Fruit fly (Drosophila melanogaster) whole organism, embryonic: ENCODE data around the gene Ttc26.

ENCODE experiments used
- Bteb2 ChIP-seq: fragments of 200-800 bp; sonication (Bioruptor generic); optimal IDR thresholded peaks from 2 replicates; lab custom pipeline; 2016; ENCODE audit warnings: missing biosample characterization, missing genetic modification characterization
- CG11247 ChIP-seq: fragments of 200-800 bp; sonication (Bioruptor generic); IDR thresholded peaks from 2 replicates; pipeline ENCODE4 v1.3.6; 2022; ENCODE audit warnings: missing biosample characterization, missing genetic modification characterization
- CG12219 ChIP-seq: fragments of 200-800 bp; sonication (Bioruptor generic); optimal IDR thresholded peaks from 3 replicates; lab custom pipeline; 2018; ENCODE audit warnings: missing biosample characterization, mild to moderate bottlenecking, missing genetic modification characterization
- CG12299 ChIP-seq: fragments of 200-800 bp; sonication (Bioruptor generic); optimal IDR thresholded peaks from 2 replicates; lab custom pipeline; 2018; ENCODE audit warnings: missing biosample characterization, mild to moderate bottlenecking, missing genetic modification characterization
- CG12659 ChIP-seq: fragments of 200-800 bp; sonication (Bioruptor generic); optimal IDR thresholded peaks from 3 replicates; lab custom pipeline; 2017; ENCODE audit warnings: mild to moderate bottlenecking, missing biosample characterization, missing genetic modification reagents, missing genetic modification characterization
- CG13296 ChIP-seq: fragments of 200-800 bp; sonication (Bioruptor generic); optimal IDR thresholded peaks from 3 replicates; lab custom pipeline; 2018; ENCODE audit warnings: missing biosample characterization, mild to moderate bottlenecking, missing genetic modification characterization
- CG14014 ChIP-seq: fragments of 200-800 bp; sonication (Bioruptor generic); IDR thresholded peaks from 2 replicates; pipeline ENCODE4 v1.3.6; 2022; ENCODE audit warnings: missing biosample characterization, missing genetic modification characterization
- CG16813 ChIP-seq: fragments of 200-800 bp; sonication (Bioruptor generic); IDR thresholded peaks from 3 replicates; pipeline ENCODE4 v1.3.6; 2022; ENCODE audit warnings: missing biosample characterization, missing genetic modification characterization; ENCODE audit not compliant: partially characterized antibody
- CG17385 ChIP-seq: fragments of 200-800 bp; sonication (Bioruptor generic); optimal IDR thresholded peaks from 3 replicates; lab custom pipeline; 2018; ENCODE audit warnings: missing biosample characterization, mild to moderate bottlenecking, missing genetic modification characterization
- CG17829 ChIP-seq: fragments of 200-800 bp; optimal IDR thresholded peaks from 2 replicates; lab custom pipeline; 2019; ENCODE audit warnings: missing biosample characterization, mild to moderate bottlenecking, missing genetic modification characterization, moderate library complexity
- CG2712 ChIP-seq: fragments of 200-800 bp; optimal IDR thresholded peaks from 3 replicates; lab custom pipeline; 2019; ENCODE audit warnings: missing biosample characterization, mild to moderate bottlenecking, missing genetic modification characterization, moderate library complexity
- CG31441 ChIP-seq: fragments of 200-800 bp; sonication (Bioruptor generic); IDR thresholded peaks from 2 replicates; pipeline ENCODE4 v1.3.6; 2022; ENCODE audit warnings: missing biosample characterization, missing genetic modification characterization
- CG34224 ChIP-seq: fragments of 200-800 bp; sonication (Bioruptor generic); IDR thresholded peaks from 3 replicates; pipeline ENCODE4 v1.3.6; 2022; ENCODE audit warnings: missing biosample characterization, missing genetic modification characterization; ENCODE audit not compliant: partially characterized antibody
- CG34376 ChIP-seq: fragments of 200-800 bp; sonication (Bioruptor generic); optimal IDR thresholded peaks from 2 replicates; lab custom pipeline; 2018; ENCODE audit warnings: missing biosample characterization, mild to moderate bottlenecking, missing genetic modification characterization
- CG4730 ChIP-seq: fragments of 200-800 bp; sonication (Bioruptor generic); IDR thresholded peaks from 2 replicates; pipeline ENCODE4 v1.3.6; 2022; ENCODE audit warnings: missing biosample characterization, missing genetic modification characterization
- CG6854 ChIP-seq: fragments of 200-800 bp; sonication (Bioruptor generic); optimal IDR thresholded peaks from 3 replicates; lab custom pipeline; 2017; ENCODE audit warnings: missing biosample characterization, mild to moderate bottlenecking, missing genetic modification characterization
- CG8281 ChIP-seq: fragments of 200-800 bp; sonication (Bioruptor generic); optimal IDR thresholded peaks from 2 replicates; lab custom pipeline; 2018; ENCODE audit warnings: missing biosample characterization, mild to moderate bottlenecking, missing genetic modification characterization, moderate library complexity
- CG9797 ChIP-seq: fragments of 200-800 bp; sonication (Bioruptor generic); optimal IDR thresholded peaks from 3 replicates; lab custom pipeline; 2018; ENCODE audit warnings: missing biosample characterization, mild to moderate bottlenecking, missing genetic modification characterization
- CG9932 ChIP-seq: fragments of 200-800 bp; sonication (Bioruptor generic); IDR thresholded peaks from 2 replicates; pipeline ENCODE4 v1.3.6; 2022; ENCODE audit warnings: missing biosample characterization, missing genetic modification characterization
- CkIIα-i1 ChIP-seq: fragments of 200-800 bp; sonication (Bioruptor generic); IDR thresholded peaks from 2 replicates; pipeline ENCODE4 v1.3.6; 2022; ENCODE audit warnings: missing biosample characterization, missing genetic modification characterization
- Dbx ChIP-seq: fragments of 200-800 bp; sonication (Bioruptor generic); IDR thresholded peaks from 3 replicates; pipeline ENCODE4 v1.3.6; 2022; ENCODE audit warnings: missing biosample characterization, missing genetic modification characterization
- Gug ChIP-seq: fragments of 200-800 bp; sonication (Bioruptor generic); IDR thresholded peaks from 4 replicates; pipeline ENCODE4 v1.3.6; 2022; ENCODE audit warnings: missing biosample characterization, missing genetic modification characterization
- H15 ChIP-seq: fragments of 200-800 bp; sonication (Bioruptor generic); IDR thresholded peaks from 3 replicates; pipeline ENCODE4 v1.3.6; 2022; ENCODE audit warnings: missing biosample characterization, missing genetic modification characterization
- Hmx ChIP-seq: fragments of 200-800 bp; sonication (Bioruptor generic); optimal IDR thresholded peaks from 2 replicates; lab custom pipeline; 2016; ENCODE audit warnings: missing biosample characterization, missing genetic modification characterization
- Hsf ChIP-seq: fragments of 200-800 bp; sonication (Bioruptor generic); optimal IDR thresholded peaks from 3 replicates; lab custom pipeline; 2016; ENCODE audit warnings: missing biosample characterization, missing genetic modification characterization
- Med ChIP-seq: fragments of 200-800 bp; sonication (Bioruptor generic); peaks from one replicate; lab custom pipeline; 2016; ENCODE audit warnings: missing biosample characterization, missing genetic modification characterization, mild to moderate bottlenecking, inconsistent platforms, moderate library complexity
- Myb ChIP-seq: fragments of 200-800 bp; sonication (Bioruptor generic); optimal IDR thresholded peaks from 2 replicates; lab custom pipeline; 2016; ENCODE audit warnings: missing biosample characterization, missing genetic modification characterization
- Rfx ChIP-seq: fragments of 200-800 bp; sonication (Bioruptor generic); IDR thresholded peaks from 2 replicates; pipeline ENCODE4 v1.3.6; 2022; ENCODE audit warnings: missing biosample characterization, missing genetic modification characterization
- Scr ChIP-seq: fragments of 200-800 bp; sonication (Bioruptor generic); IDR thresholded peaks from 2 replicates; pipeline ENCODE4 v1.3.6; 2022; ENCODE audit warnings: missing biosample characterization, missing genetic modification characterization; ENCODE audit not compliant: partially characterized antibody
- Xrp1 ChIP-seq: fragments of 200-800 bp; sonication (Bioruptor generic); IDR thresholded peaks from 2 replicates; pipeline ENCODE4 v1.3.6; 2022; ENCODE audit warnings: missing biosample characterization, missing genetic modification characterization
- az2 ChIP-seq: fragments of 200-800 bp; sonication (Bioruptor generic); optimal IDR thresholded peaks from 3 replicates; lab custom pipeline; 2016; ENCODE audit warnings: missing biosample characterization, missing genetic modification characterization
- bigmax ChIP-seq: fragments of 200-800 bp; sonication (Bioruptor generic); optimal IDR thresholded peaks from 2 replicates; lab custom pipeline; 2018; ENCODE audit warnings: missing biosample characterization, mild to moderate bottlenecking, missing genetic modification characterization
- bsh ChIP-seq, 2 experiments: fragments of 200-800 bp; sonication (Bioruptor generic); optimal IDR thresholded peaks; 2 replicates each; lab custom pipeline; 2017 to 2018; ENCODE audit warnings: mild to moderate bottlenecking in 2 of 2, missing biosample characterization in 2 of 2, missing genetic modification characterization in 2 of 2, moderate library complexity in 1 of 2
- chn ChIP-seq: fragments of 200-800 bp; sonication (Bioruptor generic); optimal IDR thresholded peaks from 2 replicates; lab custom pipeline; 2016; ENCODE audit warnings: missing biosample characterization, missing genetic modification characterization
- ftz-f1 ChIP-seq: fragments of 200-800 bp; sonication (Bioruptor generic); optimal IDR thresholded peaks from 2 replicates; lab custom pipeline; 2016; ENCODE audit warnings: missing biosample characterization, missing genetic modification characterization
- gsb-n ChIP-seq: fragments of 200-800 bp; sonication (Bioruptor generic); optimal IDR thresholded peaks from 3 replicates; lab custom pipeline; 2018; ENCODE audit warnings: missing biosample characterization, mild to moderate bottlenecking, missing genetic modification characterization
- hbn ChIP-seq: fragments of 200-800 bp; sonication (Bioruptor generic); IDR thresholded peaks from 2 replicates; pipeline ENCODE4 v1.3.6; 2022; ENCODE audit warnings: missing biosample characterization, missing genetic modification characterization; ENCODE audit not compliant: partially characterized antibody
- insv ChIP-seq, 2 experiments: fragments of 200-800 bp; sonication (Bioruptor generic); optimal IDR thresholded peaks; 3 replicates each; lab custom pipeline; 2016 to 2018; ENCODE audit warnings: missing biosample characterization in 2 of 2, missing genetic modification characterization in 2 of 2
- kay ChIP-seq: fragments of 200-800 bp; sonication (Bioruptor generic); optimal IDR thresholded peaks from 2 replicates; lab custom pipeline; 2016; ENCODE audit warnings: missing biosample characterization, missing genetic modification characterization
- mirr ChIP-seq: fragments of 200-800 bp; sonication (Bioruptor generic); optimal IDR thresholded peaks from 3 replicates; lab custom pipeline; 2018; ENCODE audit warnings: missing biosample characterization, mild to moderate bottlenecking, missing genetic modification characterization
- nmo ChIP-seq: fragments of 200-800 bp; sonication (Bioruptor generic); optimal IDR thresholded peaks from 2 replicates; lab custom pipeline; 2018; ENCODE audit warnings: missing biosample characterization, mild to moderate bottlenecking, missing genetic modification characterization, moderate library complexity
- nom ChIP-seq: fragments of 200-800 bp; sonication (Bioruptor generic); optimal IDR thresholded peaks from 2 replicates; lab custom pipeline; 2017; ENCODE audit warnings: missing biosample characterization, missing genetic modification characterization, mild to moderate bottlenecking, moderate library complexity, missing genetic modification reagents
- repo ChIP-seq: fragments of 200-800 bp; sonication (Bioruptor generic); optimal IDR thresholded peaks from 2 replicates; lab custom pipeline; 2016; ENCODE audit warnings: missing biosample characterization, missing genetic modification characterization
- slbo ChIP-seq: fragments of 200-800 bp; sonication (Bioruptor generic); IDR thresholded peaks from 2 replicates; pipeline ENCODE4 v1.3.6; 2022; ENCODE audit warnings: missing biosample characterization, missing genetic modification characterization
- so ChIP-seq: fragments of 200-800 bp; sonication (Bioruptor generic); IDR thresholded peaks from 3 replicates; pipeline ENCODE4 v1.3.6; 2022; ENCODE audit warnings: missing biosample characterization, missing genetic modification characterization
- stc ChIP-seq: fragments of 200-800 bp; sonication (Bioruptor generic); IDR thresholded peaks from 2 replicates; pipeline ENCODE4 v1.3.6; 2022; ENCODE audit warnings: missing biosample characterization, missing genetic modification characterization
- tgo ChIP-seq: fragments of 200-800 bp; sonication (Bioruptor generic); IDR thresholded peaks from 3 replicates; pipeline ENCODE4 v1.3.6; 2022; ENCODE audit warnings: missing biosample characterization, missing genetic modification characterization
- trem ChIP-seq: fragments of 200-800 bp; optimal IDR thresholded peaks from 3 replicates; lab custom pipeline; 2019; ENCODE audit warnings: missing biosample characterization, mild to moderate bottlenecking, missing genetic modification characterization, moderate library complexity

Ttc26 gene

dm6 chr3R:15803502-15804461, 29.6 kb downstream of the Ttc26 start, which contains the start of gene alpha-Man-IIb (continued):
- TF ChIP-seq trem (peak; percentile 50), nom (GFP tag; lab: Kevin White, UChicago) (peak; percentile 17), CG12219 (GFP tag; lab: Kevin White, UChicago) (no peak), kay (GFP tag; lab: Kevin White, UChicago) (peak; percentile 33), CG34376 (peak; percentile 29), CkIIα-i1 (GFP tag; lab: Robert Waterston, UW) (no peak), bigmax (peak; percentile 28), stc (peak; percentile 45; the same call in 1 of the 2 replicates), CG31441 (GFP tag; lab: Robert Waterston, UW) (peak; percentile 30; the same call in 1 of the 2 replicates), az2 (GFP tag; lab: Kevin White, UChicago) (no peak), CG6854 (GFP tag; lab: Kevin White, UChicago) (peak; percentile 54), CG4730 (GFP tag; lab: Robert Waterston, UW) (no peak), chn (GFP tag; lab: Kevin White, UChicago) (no peak), CG12659 (GFP tag; lab: Kevin White, UChicago) (peak; percentile 77), Scr (peak; percentile 89), Gug (GFP tag; lab: Robert Waterston, UW) (no peak), mirr (GFP tag; lab: Kevin White, UChicago) (peak; percentile 9), insv (GFP tag; optimal IDR thresholded peaks at IDR 0.05; lab: Kevin White, UChicago) (peak in 1 of 2 experiments; percentile 5), nmo (GFP tag; lab: Kevin White, UChicago) (peak; percentile 45), CG2712 (tag; lab: Kevin White, UChicago) (peak; percentile 8), so (GFP tag; lab: Robert Waterston, UW) (no peak), CG17829 (tag; lab: Kevin White, UChicago) (peak; percentile 18), Xrp1 (GFP tag; lab: Robert Waterston, UW) (peak; percentile 19; the same call in 1 of the 2 replicates), CG16813 (GFP tag; lab: Robert Waterston, UW) (peak; percentile 69; the same call in 2 of the 3 replicates), CG11247 (0 out of 2 replicates have a peak, but pooled peaks have one; percentile 14), Rfx (GFP tag; lab: Robert Waterston, UW) (peak; percentile 54), Hsf (peak; percentile 9), tgo (GFP tag; lab: Robert Waterston, UW) (no peak), Med (GFP tag; lab: Kevin White, UChicago) (peak; percentile 88), CG9932 (no peak), repo (GFP tag; lab: Kevin White, UChicago) (no peak), CG13296 (GFP tag; lab: Kevin White, UChicago) (no peak), hbn (peak; percentile 84), CG9797 (peak; percentile 81), CG14014 (GFP tag; lab: Robert Waterston, UW) (no peak), slbo (peak; percentile 50; the same call in 1 of the 2 replicates), ftz-f1 (GFP tag; lab: Kevin White, UChicago) (peak; percentile 2), Bteb2 (GFP tag; lab: Kevin White, UChicago) (no peak), CG8281 (no peak), CG12299 (tag; lab: Kevin White, UChicago) (peak; percentile 52), CG17385 (GFP tag; lab: Kevin White, UChicago) (peak; percentile 25), Myb (GFP tag; lab: Kevin White, UChicago) (peak; percentile 59), Hmx (GFP tag; lab: Kevin White, UChicago) (no peak), gsb-n (tag; lab: Kevin White, UChicago) (peak; percentile 55), bsh (GFP tag; optimal IDR thresholded peaks at IDR 0.05; lab: Kevin White, UChicago) (peak; percentile 4 to 33), H15 (GFP tag; lab: Robert Waterston, UW) (no peak), Dbx (GFP tag; lab: Robert Waterston, UW) (peak; percentile 46; the same call in 1 of the 3 replicates), CG34224 (GFP tag; lab: Robert Waterston, UW) (peak; percentile 92)
